Worm (Caenorhabditis elegans) whole organism, L4 larva: Measurements from ENCODE around the gene F58H1.3.

Source experiments
- Y105C5A.15 ChIP-seq: fragments of 200-800 bp; sonication (Bioruptor generic); IDR thresholded peaks from 2 replicates; pipeline ENCODE4 v1.3.6; 2022; ENCODE audit warnings: missing genetic modification characterization, missing compliant biosample characterization
- ceh-82 ChIP-seq: sonication (generic microtip); optimal IDR thresholded peaks from 2 replicates; lab custom pipeline; 2017; ENCODE audit warnings: missing biosample characterization, missing genetic modification characterization
- ces-1 ChIP-seq: fragments of 150-350 bp; sonication (generic microtip); optimal IDR thresholded peaks from 4 replicates; lab custom pipeline; 2014; ENCODE audit warnings: missing biosample characterization, missing genetic modification reagents, missing genetic modification characterization
- daf-12 ChIP-seq: fragments of 150-350 bp; optimal IDR thresholded peaks from 2 replicates; lab custom pipeline; 2014; ENCODE audit warnings: missing biosample characterization, missing genetic modification reagents, missing genetic modification characterization
- pqm-1 ChIP-seq: sonication (generic microtip); optimal IDR thresholded peaks from 2 replicates; lab custom pipeline; 2017; ENCODE audit warnings: missing biosample characterization, missing genetic modification characterization
- skn-1 ChIP-seq: fragments of 150-350 bp; optimal IDR thresholded peaks from 2 replicates; lab custom pipeline; 2014; ENCODE audit warnings: missing biosample characterization, missing genetic modification characterization
- snpc-4 ChIP-seq: fragments of 150-350 bp; optimal IDR thresholded peaks from 2 replicates; lab custom pipeline; 2014; ENCODE audit warnings: missing biosample characterization, missing genetic modification characterization

DNA sequence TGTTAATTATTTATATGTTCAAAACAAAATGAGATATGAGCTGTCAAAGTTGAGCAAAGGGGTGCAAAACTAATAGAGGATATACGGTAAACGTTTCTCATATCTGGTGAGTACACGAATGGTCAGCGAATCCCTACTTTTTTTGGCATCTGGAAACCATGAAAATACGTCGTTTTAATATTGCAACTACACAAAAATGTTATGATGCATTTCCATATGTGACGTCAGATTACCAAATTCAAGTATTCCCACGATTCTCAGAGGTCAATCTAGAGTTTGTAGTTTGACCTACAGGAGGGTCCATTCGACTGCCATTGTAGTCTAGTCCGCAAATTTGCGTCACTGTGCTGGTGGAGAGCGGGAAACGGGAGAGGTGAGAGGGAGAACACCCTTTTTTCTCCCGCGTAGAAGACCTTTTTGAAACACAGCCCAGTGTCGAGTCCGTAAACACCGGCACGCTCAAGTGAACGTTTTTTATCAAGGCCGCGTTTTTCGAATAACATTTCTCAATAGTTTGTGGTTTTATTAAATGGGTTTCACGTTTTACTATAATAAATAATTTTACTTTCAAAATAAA is 37.4 kb upstream of the F58H1.3 start:
- TF ChIP-seq pqm-1 (tag; lab: Kevin White, UChicago) = no peak
- no peak for TF ChIP-seq ceh-82 (tag; lab: Kevin White, UChicago)
- no peak for TF ChIP-seq snpc-4 (tag; lab: Kevin White, UChicago)
- TF ChIP-seq ces-1 (GFP tag; lab: Kevin White, UChicago) = no peak
- no peak for TF ChIP-seq daf-12 (tag; lab: Kevin White, UChicago)
- TF ChIP-seq skn-1 (tag; lab: Kevin White, UChicago) = no peak
- no peak for TF ChIP-seq Y105C5A.15 (GFP tag; lab: Robert Waterston, UW)
